Worm (Caenorhabditis elegans) whole organism, mixed stage, embryonic: ENCODE data around the gene cgh-1.

Experiments
- M03D4.4 ChIP-seq: sonication (generic microtip); optimal IDR thresholded peaks from 2 replicates; lab custom pipeline; 2017; ENCODE audit warnings: mild to moderate bottlenecking, missing genetic modification characterization, missing compliant biosample characterization
- bed-3 ChIP-seq: fragments of 200-800 bp; sonication (Bioruptor generic); optimal IDR thresholded peaks from 3 replicates; lab custom pipeline; 2018; ENCODE audit warnings: mild to moderate bottlenecking, missing genetic modification characterization, moderate library complexity, missing compliant biosample characterization
- blmp-1 ChIP-seq: fragments of 150-350 bp; optimal IDR thresholded peaks from 2 replicates; lab custom pipeline; 2014; ENCODE audit warnings: missing biosample characterization, missing genetic modification characterization
- ceh-39 ChIP-seq: fragments of 150-350 bp; optimal IDR thresholded peaks from 2 replicates; lab custom pipeline; 2014; ENCODE audit warnings: missing biosample characterization, missing genetic modification characterization
- ceh-43 ChIP-seq: fragments of 200-800 bp; sonication (Bioruptor generic); optimal IDR thresholded peaks from 2 replicates; lab custom pipeline; 2018; ENCODE audit warnings: mild to moderate bottlenecking, missing genetic modification characterization, moderate library complexity, missing compliant biosample characterization
- ceh-83 ChIP-seq: fragments of 200-800 bp; sonication (Bioruptor generic); optimal IDR thresholded peaks from 2 replicates; lab custom pipeline; 2018; ENCODE audit warnings: mild to moderate bottlenecking, missing genetic modification characterization, missing compliant biosample characterization
- ces-1 ChIP-seq: fragments of 150-350 bp; optimal IDR thresholded peaks from 2 replicates; lab custom pipeline; 2014; ENCODE audit warnings: missing biosample characterization, missing genetic modification reagents, missing genetic modification characterization
- cnd-1 ChIP-seq: fragments of 200-800 bp; sonication (Bioruptor generic); optimal IDR thresholded peaks from 2 replicates; lab custom pipeline; 2018; ENCODE audit warnings: mild to moderate bottlenecking, missing genetic modification characterization, missing compliant biosample characterization
- drap-1 ChIP-seq: fragments of 200-800 bp; sonication (Bioruptor generic); optimal IDR thresholded peaks from 3 replicates; lab custom pipeline; 2018; ENCODE audit warnings: mild to moderate bottlenecking, missing genetic modification characterization, missing compliant biosample characterization
- elt-1 ChIP-seq: sonication (generic microtip); optimal IDR thresholded peaks from 2 replicates; lab custom pipeline; 2017; ENCODE audit warnings: missing genetic modification characterization, mild to moderate bottlenecking, missing compliant biosample characterization, antibody characterized with exemption, moderate library complexity, borderline replicate concordance; ENCODE audit not compliant: insufficient read depth
- elt-3 ChIP-seq: fragments of 150-350 bp; optimal IDR thresholded peaks from 2 replicates; lab custom pipeline; 2014; ENCODE audit warnings: missing biosample characterization, missing genetic modification characterization
- flh-1 ChIP-seq: fragments of 200-800 bp; sonication (Bioruptor generic); optimal IDR thresholded peaks from 2 replicates; lab custom pipeline; 2018; ENCODE audit warnings: mild to moderate bottlenecking, missing genetic modification characterization, moderate library complexity, missing compliant biosample characterization
- ham-2 ChIP-seq: fragments of 200-800 bp; sonication (Bioruptor generic); optimal IDR thresholded peaks from 2 replicates; lab custom pipeline; 2018; ENCODE audit warnings: mild to moderate bottlenecking, missing genetic modification characterization, missing compliant biosample characterization
- hlh-1 ChIP-seq: fragments of 150-350 bp; optimal IDR thresholded peaks from 2 replicates; lab custom pipeline; 2014; ENCODE audit warnings: missing biosample characterization, missing genetic modification reagents, missing genetic modification characterization
- lin-13 ChIP-seq: fragments of 150-350 bp; optimal IDR thresholded peaks from 2 replicates; lab custom pipeline; 2014; ENCODE audit warnings: missing biosample characterization, missing genetic modification characterization
- lin-32 ChIP-seq: fragments of 200-800 bp; sonication (Bioruptor generic); optimal IDR thresholded peaks from 2 replicates; lab custom pipeline; 2018; ENCODE audit warnings: mild to moderate bottlenecking, missing genetic modification characterization, missing compliant biosample characterization
- lsy-2 ChIP-seq: fragments of 150-350 bp; optimal IDR thresholded peaks from 2 replicates; lab custom pipeline; 2014; ENCODE audit warnings: missing biosample characterization, missing genetic modification characterization
- mab-5 ChIP-seq: fragments of 150-350 bp; optimal IDR thresholded peaks from 2 replicates; lab custom pipeline; 2014; ENCODE audit warnings: missing biosample characterization, missing genetic modification characterization
- mep-1 ChIP-seq: fragments of 150-350 bp; optimal IDR thresholded peaks from 2 replicates; lab custom pipeline; 2017; ENCODE audit warnings: missing biosample characterization, missing genetic modification reagents, missing genetic modification characterization, inconsistent platforms
- mls-2 ChIP-seq: sonication (generic microtip); optimal IDR thresholded peaks from 2 replicates; lab custom pipeline; 2016; ENCODE audit warnings: mild to moderate bottlenecking, missing genetic modification characterization, moderate library complexity, missing compliant biosample characterization
- nhr-12 ChIP-seq: fragments of 150-350 bp; optimal IDR thresholded peaks from 2 replicates; lab custom pipeline; 2014; ENCODE audit warnings: missing biosample characterization, missing genetic modification characterization
- nhr-2 ChIP-seq: fragments of 150-350 bp; optimal IDR thresholded peaks from 2 replicates; lab custom pipeline; 2014; ENCODE audit warnings: missing biosample characterization, missing genetic modification characterization
- nhr-28 ChIP-seq: fragments of 150-350 bp; optimal IDR thresholded peaks from 2 replicates; lab custom pipeline; 2014; ENCODE audit warnings: missing biosample characterization, missing genetic modification characterization
- nhr-76 ChIP-seq: sonication (generic microtip); optimal IDR thresholded peaks from 2 replicates; lab custom pipeline; 2017; ENCODE audit warnings: missing biosample characterization, missing genetic modification characterization
- pha-4 ChIP-seq: fragments of 150-350 bp; optimal IDR thresholded peaks from 2 replicates; lab custom pipeline; 2018; ENCODE audit warnings: missing biosample characterization, missing genetic modification reagents, missing genetic modification characterization
- sem-2 ChIP-seq: fragments of 200-800 bp; sonication (Bioruptor generic); optimal IDR thresholded peaks from 2 replicates; lab custom pipeline; 2018; ENCODE audit warnings: mild to moderate bottlenecking, missing genetic modification characterization, missing compliant biosample characterization
- snpc-4 ChIP-seq: fragments of 150-350 bp; optimal IDR thresholded peaks from 2 replicates; lab custom pipeline; 2014; ENCODE audit warnings: missing biosample characterization, missing genetic modification characterization
- sptf-1 ChIP-seq: sonication (generic microtip); optimal IDR thresholded peaks from 2 replicates; lab custom pipeline; 2017; ENCODE audit warnings: mild to moderate bottlenecking, missing genetic modification characterization, moderate library complexity, missing compliant biosample characterization
- tbx-8 ChIP-seq: fragments of 200-800 bp; sonication (Bioruptor generic); optimal IDR thresholded peaks from 2 replicates; lab custom pipeline; 2018; ENCODE audit warnings: mild to moderate bottlenecking, missing genetic modification characterization, moderate library complexity, missing compliant biosample characterization
- unc-120 ChIP-seq: sonication (generic microtip); optimal IDR thresholded peaks from 2 replicates; lab custom pipeline; 2017; ENCODE audit warnings: missing genetic modification characterization, missing compliant biosample characterization; ENCODE audit not compliant: poor library complexity, severe bottlenecking
- unc-39 ChIP-seq: fragments of 150-350 bp; optimal IDR thresholded peaks from 2 replicates; lab custom pipeline; 2014; ENCODE audit warnings: missing biosample characterization, missing genetic modification characterization
- unc-62 ChIP-seq: fragments of 150-350 bp; optimal IDR thresholded peaks from 2 replicates; lab custom pipeline; 2014; ENCODE audit warnings: missing biosample characterization, missing genetic modification reagents, missing genetic modification characterization
- ztf-11 ChIP-seq: fragments of 150-350 bp; optimal IDR thresholded peaks from 2 replicates; lab custom pipeline; 2014; ENCODE audit warnings: missing biosample characterization, missing genetic modification characterization

cgh-1 gene

ce11 chrIII:7534648-7535047, 37.0 kb upstream of the cgh-1 start:
- TF ChIP-seq nhr-28 (tag; lab: Kevin White, UChicago) (no peak), hlh-1 (tag; lab: Kevin White, UChicago) (peak; percentile 45), pha-4 (no peak), unc-39 (tag; lab: Kevin White, UChicago) (no peak), M03D4.4 (no peak), mls-2 (tag; lab: Kevin White, UChicago) (no peak), lin-32 (GFP tag; lab: Kevin White, UChicago) (no peak), mab-5 (no peak), ces-1 (GFP tag; lab: Kevin White, UChicago) (no peak), sptf-1 (tag; lab: Kevin White, UChicago) (no peak), mep-1 (tag; lab: Kevin White, UChicago) (no peak), tbx-8 (no peak), cnd-1 (tag; lab: Kevin White, UChicago) (no peak), unc-62 (GFP tag; lab: Kevin White, UChicago) (peak; percentile 82), elt-3 (tag; lab: Kevin White, UChicago) (no peak), lin-13 (no peak), bed-3 (GFP tag; lab: Kevin White, UChicago) (no peak), nhr-76 (tag; lab: Kevin White, UChicago) (no peak), snpc-4 (tag; lab: Kevin White, UChicago) (no peak), flh-1 (no peak), ceh-43 (GFP tag; lab: Kevin White, UChicago) (no peak), nhr-12 (tag; lab: Kevin White, UChicago) (no peak), drap-1 (GFP tag; lab: Kevin White, UChicago) (no peak), ztf-11 (tag; lab: Kevin White, UChicago) (no peak), blmp-1 (tag; lab: Kevin White, UChicago) (no peak), unc-120 (tag; lab: Kevin White, UChicago) (peak; percentile 45), ceh-83 (no peak), ham-2 (GFP tag; lab: Kevin White, UChicago) (no peak), ceh-39 (tag; lab: Kevin White, UChicago) (no peak), sem-2 (GFP tag; lab: Kevin White, UChicago) (no peak), lsy-2 (tag; lab: Kevin White, UChicago) (peak; percentile 29), nhr-2 (tag; lab: Kevin White, UChicago) (no peak)
- TF ChIP-seq, all 35 proteins: peak for 4

- no peak for TF ChIP-seq snpc-4 (tag; lab: Kevin White, UChicago)
- no peak for TF ChIP-seq unc-120 (tag; lab: Kevin White, UChicago)
- TF ChIP-seq nhr-2 (tag; lab: Kevin White, UChicago), result no peak
- no peak for TF ChIP-seq mep-1 (tag; lab: Kevin White, UChicago)
- no peak for TF ChIP-seq nhr-28 (tag; lab: Kevin White, UChicago)
- TF ChIP-seq mab-5, result no peak
- TF ChIP-seq ces-1 (GFP tag; lab: Kevin White, UChicago), result no peak
- TF ChIP-seq sptf-1 (tag; lab: Kevin White, UChicago), result no peak
- TF ChIP-seq elt-1 (tag; lab: Kevin White, UChicago), result no peak
- no peak for TF ChIP-seq nhr-12 (tag; lab: Kevin White, UChicago)
Observed at ce11 chrIII:7533012-7533411, 35.4 kb upstream of the cgh-1 start.

- no peak for TF ChIP-seq ham-2 (GFP tag; lab: Kevin White, UChicago)
- peak; percentile 67 for TF ChIP-seq hlh-1 (tag; lab: Kevin White, UChicago)
- peak; percentile 72 for TF ChIP-seq unc-62 (GFP tag; lab: Kevin White, UChicago)
Observed at ce11 chrIII:7531385-7531784, 33.8 kb upstream of the cgh-1 start.

ce11 chrIII:7530830-7531229, 33.2 kb upstream of the cgh-1 start:
- TF ChIP-seq mls-2 (tag; lab: Kevin White, UChicago) (no peak), ceh-43 (GFP tag; lab: Kevin White, UChicago) (no peak), drap-1 (GFP tag; lab: Kevin White, UChicago) (no peak)
